Fruit fly (Drosophila melanogaster) whole organism, prepupa: ENCODE measurements around the gene alpha-Man-Ia.

ENCODE experiments used
- Blimp-1 ChIP-seq: fragments of 200-800 bp; sonication (Bioruptor generic); optimal IDR thresholded peaks from 3 replicates; lab custom pipeline; 2017; ENCODE audit warnings: missing biosample characterization, missing genetic modification characterization, mild to moderate bottlenecking, moderate library complexity, missing genetic modification reagents
- CG10631 ChIP-seq: fragments of 200-800 bp; sonication (Bioruptor generic); optimal IDR thresholded peaks from 2 replicates; lab custom pipeline; 2016; ENCODE audit warnings: missing biosample characterization, missing genetic modification characterization
- CG11294 ChIP-seq: fragments of 200-800 bp; sonication (Bioruptor generic); IDR thresholded peaks from 2 replicates; pipeline ENCODE4 v1.3.6; 2022; ENCODE audit warnings: missing biosample characterization, missing genetic modification characterization
- CG11902 ChIP-seq: fragments of 200-800 bp; sonication (Bioruptor generic); optimal IDR thresholded peaks from 3 replicates; lab custom pipeline; 2016; ENCODE audit warnings: missing biosample characterization, missing genetic modification characterization
- CG15336 ChIP-seq: fragments of 200-800 bp; sonication (Bioruptor generic); IDR thresholded peaks from 2 replicates; pipeline ENCODE4 v1.3.6; 2022; ENCODE audit warnings: missing biosample characterization, missing genetic modification characterization
- CG1621 ChIP-seq: fragments of 200-800 bp; sonication (Bioruptor generic); optimal IDR thresholded peaks from 3 replicates; lab custom pipeline; 2018; ENCODE audit warnings: missing biosample characterization, mild to moderate bottlenecking, missing genetic modification characterization
- CG3032 ChIP-seq: fragments of 200-800 bp; optimal IDR thresholded peaks from 2 replicates; lab custom pipeline; 2019; ENCODE audit warnings: missing biosample characterization, mild to moderate bottlenecking, missing genetic modification characterization, moderate library complexity
- CG31627 ChIP-seq: fragments of 200-800 bp; sonication (Bioruptor generic); optimal IDR thresholded peaks from 3 replicates; lab custom pipeline; 2016; ENCODE audit warnings: missing biosample characterization, missing genetic modification characterization
- CG32006 ChIP-seq: fragments of 200-800 bp; sonication (Bioruptor generic); optimal IDR thresholded peaks from 3 replicates; lab custom pipeline; 2017; ENCODE audit warnings: missing biosample characterization, mild to moderate bottlenecking, missing genetic modification characterization
- CG34406 ChIP-seq: fragments of 200-800 bp; sonication (Bioruptor generic); optimal IDR thresholded peaks from 3 replicates; lab custom pipeline; 2016; ENCODE audit warnings: missing biosample characterization, missing genetic modification characterization
- CG3919 ChIP-seq: fragments of 200-800 bp; sonication (Bioruptor generic); optimal IDR thresholded peaks from 3 replicates; lab custom pipeline; 2016; ENCODE audit warnings: missing biosample characterization, missing genetic modification characterization
- CG6163 ChIP-seq: fragments of 200-800 bp; sonication (Bioruptor generic); IDR thresholded peaks from 3 replicates; pipeline ENCODE4 v1.3.6; 2022; ENCODE audit warnings: missing biosample characterization, missing genetic modification characterization
- CG6276 ChIP-seq: fragments of 200-800 bp; sonication (Bioruptor generic); optimal IDR thresholded peaks from 2 replicates; lab custom pipeline; 2017; ENCODE audit warnings: missing biosample characterization, mild to moderate bottlenecking, missing genetic modification characterization
- CG6808 ChIP-seq: fragments of 200-800 bp; sonication (Bioruptor generic); optimal IDR thresholded peaks from 3 replicates; lab custom pipeline; 2017; ENCODE audit warnings: missing biosample characterization, missing genetic modification characterization, mild to moderate bottlenecking, moderate library complexity, missing genetic modification reagents
- CG6854 ChIP-seq: fragments of 200-800 bp; sonication (Bioruptor generic); optimal IDR thresholded peaks from 2 replicates; lab custom pipeline; 2017; ENCODE audit warnings: missing biosample characterization, mild to moderate bottlenecking, missing genetic modification characterization
- CG7368 ChIP-seq: fragments of 200-800 bp; sonication (Bioruptor generic); optimal IDR thresholded peaks from 3 replicates; lab custom pipeline; 2016; ENCODE audit warnings: missing biosample characterization, missing genetic modification characterization
- CG8119 ChIP-seq: fragments of 200-800 bp; sonication (Bioruptor generic); IDR thresholded peaks from 3 replicates; pipeline ENCODE4 v1.3.6; 2022; ENCODE audit warnings: missing biosample characterization, missing genetic modification characterization
- CG8319 ChIP-seq: fragments of 200-800 bp; sonication (Bioruptor generic); optimal IDR thresholded peaks from 3 replicates; lab custom pipeline; 2016; ENCODE audit warnings: missing biosample characterization, missing genetic modification characterization
- Eip75B ChIP-seq: fragments of 200-800 bp; sonication (Bioruptor generic); optimal IDR thresholded peaks from 3 replicates; lab custom pipeline; 2016; ENCODE audit warnings: missing biosample characterization, missing genetic modification characterization
- Eip78C ChIP-seq: fragments of 200-800 bp; sonication (Bioruptor generic); peaks from one replicate; lab custom pipeline; 2016; ENCODE audit warnings: missing biosample characterization, missing genetic modification characterization
- Ets96B ChIP-seq: fragments of 200-800 bp; optimal IDR thresholded peaks from 2 replicates; lab custom pipeline; 2019; ENCODE audit warnings: missing biosample characterization, mild to moderate bottlenecking, missing genetic modification characterization, moderate library complexity
- Hr38 ChIP-seq: sonication (Bioruptor generic); optimal IDR thresholded peaks from 2 replicates; lab custom pipeline; 2016; ENCODE audit warnings: missing biosample characterization, missing genetic modification characterization
- Hr39 ChIP-seq: fragments of 200-800 bp; sonication (Bioruptor generic); optimal IDR thresholded peaks from 2 replicates; lab custom pipeline; 2016; ENCODE audit warnings: missing biosample characterization, missing genetic modification characterization
- Hr4 ChIP-seq: fragments of 200-800 bp; sonication (Bioruptor generic); optimal IDR thresholded peaks from 3 replicates; lab custom pipeline; 2016; ENCODE audit warnings: missing biosample characterization, missing genetic modification characterization
- Smox ChIP-seq: fragments of 200-800 bp; sonication (Bioruptor generic); optimal IDR thresholded peaks from 3 replicates; lab custom pipeline; 2016; ENCODE audit warnings: missing biosample characterization, missing genetic modification characterization
- Sox14 ChIP-seq: fragments of 200-800 bp; sonication (Bioruptor generic); optimal IDR thresholded peaks from 3 replicates; lab custom pipeline; 2016; ENCODE audit warnings: missing biosample characterization, missing genetic modification characterization
- Sox15 ChIP-seq: fragments of 200-800 bp; sonication (Bioruptor generic); optimal IDR thresholded peaks from 3 replicates; lab custom pipeline; 2016; ENCODE audit warnings: missing biosample characterization, missing genetic modification characterization
- acj6 ChIP-seq: fragments of 200-800 bp; sonication (Bioruptor generic); optimal IDR thresholded peaks from 3 replicates; lab custom pipeline; 2016; ENCODE audit warnings: missing biosample characterization, missing genetic modification characterization
- cyc ChIP-seq: fragments of 200-800 bp; sonication (Bioruptor generic); optimal IDR thresholded peaks from 3 replicates; lab custom pipeline; 2016; ENCODE audit warnings: missing biosample characterization, missing genetic modification characterization
- dac ChIP-seq: fragments of 200-800 bp; sonication (Bioruptor generic); optimal IDR thresholded peaks from 2 replicates; lab custom pipeline; 2017; ENCODE audit warnings: missing biosample characterization, mild to moderate bottlenecking, missing genetic modification characterization
- eg ChIP-seq: fragments of 200-800 bp; sonication (Bioruptor generic); IDR thresholded peaks from 3 replicates; pipeline ENCODE4 v1.3.6; 2022; ENCODE audit warnings: missing biosample characterization, missing genetic modification characterization
- esn ChIP-seq: fragments of 200-800 bp; sonication (Bioruptor generic); optimal IDR thresholded peaks from 2 replicates; lab custom pipeline; 2016; ENCODE audit warnings: missing biosample characterization, mild to moderate bottlenecking, missing genetic modification characterization, moderate library complexity
- fd59A ChIP-seq: fragments of 200-800 bp; sonication (Bioruptor generic); optimal IDR thresholded peaks from 2 replicates; lab custom pipeline; 2017; ENCODE audit warnings: missing biosample characterization, mild to moderate bottlenecking, missing genetic modification characterization, missing genetic modification reagents
- fd85E ChIP-seq: fragments of 200-800 bp; sonication (Bioruptor generic); optimal IDR thresholded peaks from 3 replicates; lab custom pipeline; 2016; ENCODE audit warnings: missing biosample characterization, missing genetic modification characterization
- lz ChIP-seq: fragments of 200-800 bp; sonication (Bioruptor generic); optimal IDR thresholded peaks from 3 replicates; lab custom pipeline; 2016; ENCODE audit warnings: missing biosample characterization, missing genetic modification characterization
- net ChIP-seq: fragments of 200-800 bp; sonication (Bioruptor generic); optimal IDR thresholded peaks from 3 replicates; lab custom pipeline; 2016; ENCODE audit warnings: missing biosample characterization, missing genetic modification characterization
- salr ChIP-seq, 2 experiments: fragments of 200-800 bp; sonication (Bioruptor generic); optimal IDR thresholded peaks; 3 replicates each; lab custom pipeline; 2016 to 2018; ENCODE audit warnings: missing biosample characterization in 2 of 2, missing genetic modification characterization in 2 of 2, mild to moderate bottlenecking in 1 of 2
- spab ChIP-seq: fragments of 200-800 bp; sonication (Bioruptor generic); optimal IDR thresholded peaks from 2 replicates; lab custom pipeline; 2017; ENCODE audit warnings: missing biosample characterization, mild to moderate bottlenecking, missing genetic modification characterization, missing genetic modification reagents
- ss ChIP-seq, 2 experiments: fragments of 200-800 bp; sonication (Bioruptor generic); optimal IDR thresholded peaks; 2 replicates in 1 of 2; 3 replicates in 1 of 2; lab custom pipeline; 2017 to 2018; ENCODE audit warnings: mild to moderate bottlenecking in 2 of 2, missing biosample characterization in 2 of 2, missing genetic modification characterization in 2 of 2, moderate library complexity in 1 of 2
- topi ChIP-seq: fragments of 200-800 bp; sonication (Bioruptor generic); optimal IDR thresholded peaks from 3 replicates; lab custom pipeline; 2016; ENCODE audit warnings: missing biosample characterization, missing genetic modification characterization

The alpha-Man-Ia gene

DNA sequence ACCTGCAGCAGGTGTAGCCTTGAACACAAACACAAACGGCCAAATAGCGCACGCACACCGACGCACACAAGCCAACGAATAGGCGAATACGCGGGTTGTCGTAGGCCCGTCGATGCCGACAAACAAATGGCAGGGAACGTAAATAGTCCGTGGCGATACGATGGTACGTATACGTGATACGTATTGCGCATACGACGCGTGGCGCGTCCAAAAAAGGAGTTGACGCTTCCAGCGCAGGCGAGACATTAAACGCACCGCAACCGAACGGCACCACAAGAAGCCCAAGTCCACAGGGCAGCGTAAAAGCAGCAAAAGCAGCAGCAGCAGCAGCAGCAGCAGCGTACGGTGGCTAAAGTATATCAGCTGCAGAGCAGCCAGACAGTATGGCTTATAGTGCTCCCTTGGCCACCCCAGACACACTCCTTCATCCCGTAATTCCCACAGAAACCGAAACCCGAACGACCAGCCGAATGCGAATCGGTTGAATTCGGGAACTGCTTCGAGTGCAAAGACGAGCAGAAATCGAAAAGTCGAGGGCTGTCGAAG, 7.3 kb downstream of the alpha-Man-Ia start:
- TF ChIP-seq CG3919 (GFP tag; lab: Kevin White, UChicago) (peak; percentile 28), fd85E (GFP tag; lab: Kevin White, UChicago) (no peak), salr (GFP tag; optimal IDR thresholded peaks at IDR 0.05; lab: Kevin White, UChicago) (no peak), Blimp-1 (GFP tag; lab: Kevin White, UChicago) (no peak), lz (GFP tag; lab: Kevin White, UChicago) (peak; percentile 50), eg (GFP tag; lab: Robert Waterston, UW) (no peak), spab (GFP tag; lab: Kevin White, UChicago) (no peak), CG7368 (GFP tag; lab: Kevin White, UChicago) (no peak), CG32006 (GFP tag; lab: Kevin White, UChicago) (no peak), Eip75B (GFP tag; lab: Kevin White, UChicago) (no peak), acj6 (no peak), esn (GFP tag; lab: Kevin White, UChicago) (no peak), CG1621 (tag; lab: Kevin White, UChicago) (no peak), CG11294 (no peak), Hr4 (no peak), ss (GFP tag; optimal IDR thresholded peaks at IDR 0.05; lab: Kevin White, UChicago) (peak in 1 of 2 experiments; percentile 37), CG3032 (tag; lab: Kevin White, UChicago) (no peak), CG6276 (GFP tag; lab: Kevin White, UChicago) (no peak), Hr38 (GFP tag; lab: Kevin White, UChicago) (no peak), CG10631 (GFP tag; lab: Kevin White, UChicago) (no peak), CG6163 (GFP tag; lab: Robert Waterston, UW) (0 out of 3 replicates have a peak, but pooled peaks have one; percentile 13), CG34406 (no peak), CG11902 (GFP tag; lab: Kevin White, UChicago) (no peak), Sox15 (no peak), CG8319 (GFP tag; lab: Kevin White, UChicago) (no peak), CG6854 (GFP tag; lab: Kevin White, UChicago) (no peak), fd59A (no peak), CG31627 (GFP tag; lab: Kevin White, UChicago) (no peak), CG8119 (no peak), Hr39 (GFP tag; lab: Kevin White, UChicago) (no peak), topi (GFP tag; lab: Kevin White, UChicago) (peak; percentile 52), net (GFP tag; lab: Kevin White, UChicago) (peak; percentile 6), Smox (GFP tag; lab: Kevin White, UChicago) (peak; percentile 26)

DNA sequence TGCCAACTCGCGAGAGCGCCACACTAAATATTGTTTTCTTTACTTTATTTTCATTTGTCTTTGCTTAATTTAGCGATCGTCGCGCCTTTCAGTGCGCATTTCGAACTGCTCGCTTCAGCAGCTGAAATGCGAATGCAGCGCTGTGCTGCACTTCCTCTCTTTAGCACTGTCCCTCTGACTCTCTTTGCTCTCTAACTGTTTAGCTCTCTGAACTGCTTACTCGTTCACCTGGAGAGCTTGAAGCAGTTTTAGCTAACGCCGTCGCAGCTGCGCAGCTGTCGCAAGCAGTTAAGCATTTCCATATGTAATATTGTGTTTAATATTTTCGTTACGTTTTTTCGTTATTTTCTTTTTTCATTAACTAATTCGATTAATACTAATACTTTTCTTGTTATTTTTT, 16.8 kb downstream of the alpha-Man-Ia start:
- 0 out of 3 replicates have a peak, but pooled peaks have one; percentile 13 for TF ChIP-seq CG8119
- no peak for TF ChIP-seq Ets96B (tag; lab: Kevin White, UChicago)
- TF ChIP-seq Eip78C: peak; percentile 55
- TF ChIP-seq eg (GFP tag; lab: Robert Waterston, UW): peak; percentile 51; the same call in 1 of the 3 replicates
- no peak for TF ChIP-seq dac (GFP tag; lab: Kevin White, UChicago)
- TF ChIP-seq CG11902 (GFP tag; lab: Kevin White, UChicago): no peak
- TF ChIP-seq CG6163 (GFP tag; lab: Robert Waterston, UW): 0 out of 3 replicates have a peak, but pooled peaks have one; percentile 18
- TF ChIP-seq ss (GFP tag; optimal IDR thresholded peaks at IDR 0.05; lab: Kevin White, UChicago): no peak
- no peak for TF ChIP-seq Sox14 (GFP tag; lab: Kevin White, UChicago)
- no peak for TF ChIP-seq cyc (GFP tag; lab: Kevin White, UChicago)
- peak; percentile 40; the same call in 1 of the 2 replicates for TF ChIP-seq CG15336 (GFP tag; lab: Robert Waterston, UW)
- TF ChIP-seq CG6808 (GFP tag; lab: Kevin White, UChicago): no peak
- TF ChIP-seq, all 60 proteins: peak for 5
